Worm (Caenorhabditis elegans) whole organism, L2 larva: ENCODE results near the gene spp-29.

Experiments used
- ama-1 ChIP-seq: fragments of 150-350 bp; optimal IDR thresholded peaks from 2 replicates; lab custom pipeline; 2018; ENCODE audit warnings: inconsistent platforms
- egl-27 ChIP-seq: sonication (generic microtip); optimal IDR thresholded peaks from 3 replicates; lab custom pipeline; 2017; ENCODE audit warnings: missing biosample characterization, missing genetic modification reagents, missing genetic modification characterization
- elt-1 ChIP-seq: fragments of 150-350 bp; optimal IDR thresholded peaks from 2 replicates; lab custom pipeline; 2014; ENCODE audit warnings: missing biosample characterization, missing genetic modification characterization
- fos-1 ChIP-seq: fragments of 150-350 bp; optimal IDR thresholded peaks from 2 replicates; lab custom pipeline; 2014; ENCODE audit warnings: missing biosample characterization, missing genetic modification characterization
- lin-13 ChIP-seq: fragments of 150-350 bp; optimal IDR thresholded peaks from 2 replicates; lab custom pipeline; 2014; ENCODE audit warnings: missing biosample characterization, missing genetic modification reagents, missing genetic modification characterization
- lin-39 ChIP-seq: fragments of 150-350 bp; optimal IDR thresholded peaks from 2 replicates; lab custom pipeline; 2014; ENCODE audit warnings: missing biosample characterization, missing genetic modification reagents, missing genetic modification characterization
- mdl-1 ChIP-seq, 2 experiments: fragments of 150-350 bp in 1 of 2; sonication (generic microtip) in 1 of 2; optimal IDR thresholded peaks; 2 replicates each; lab custom pipeline; 2017; ENCODE audit warnings: missing biosample characterization in 2 of 2, missing genetic modification characterization in 2 of 2
- nhr-11 ChIP-seq: fragments of 150-350 bp; optimal IDR thresholded peaks from 2 replicates; lab custom pipeline; 2014; ENCODE audit warnings: missing biosample characterization, missing genetic modification characterization
- nhr-237 ChIP-seq: fragments of 150-350 bp; optimal IDR thresholded peaks from 2 replicates; lab custom pipeline; 2014; ENCODE audit warnings: missing biosample characterization, missing genetic modification characterization
- nhr-25 ChIP-seq: fragments of 150-350 bp; sonication (generic microtip); optimal IDR thresholded peaks from 3 replicates; lab custom pipeline; 2014; ENCODE audit warnings: missing biosample characterization, missing genetic modification characterization
- nhr-77 ChIP-seq: fragments of 150-350 bp; optimal IDR thresholded peaks from 2 replicates; lab custom pipeline; 2014; ENCODE audit warnings: missing biosample characterization, missing genetic modification characterization
- snpc-4 ChIP-seq: fragments of 150-350 bp; optimal IDR thresholded peaks from 2 replicates; lab custom pipeline; 2014; ENCODE audit warnings: missing biosample characterization, missing genetic modification characterization
- ztf-1 ChIP-seq: fragments of 200-800 bp; sonication (Bioruptor generic); conservative IDR thresholded peaks from 2 replicates; pipeline ENCODE4 v1.3.6; 2022; ENCODE audit warnings: missing genetic modification characterization, missing compliant biosample characterization

DNA sequence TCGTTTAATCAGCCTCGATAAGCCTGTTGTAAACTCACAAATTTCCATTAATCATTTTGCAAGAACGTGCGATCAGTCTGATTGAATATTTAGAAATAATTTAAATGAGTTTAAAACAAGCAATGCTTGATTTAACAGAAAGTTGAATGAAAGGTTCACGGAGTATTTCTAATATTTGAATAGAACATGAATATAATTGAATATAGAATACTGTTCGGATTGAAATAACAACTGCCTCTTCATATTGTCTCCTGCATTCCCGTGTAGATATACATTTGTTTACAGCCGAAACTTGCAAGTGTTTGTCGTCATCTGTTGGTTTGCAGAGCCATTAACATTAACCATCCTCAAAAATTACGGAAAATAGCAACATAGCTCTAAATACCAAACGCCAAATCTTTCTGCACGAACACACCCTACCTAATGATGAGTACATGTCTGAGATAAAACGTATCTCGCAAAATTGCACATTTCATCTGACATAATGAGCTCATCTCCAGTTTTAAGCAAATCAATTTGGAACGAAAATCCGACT, 4.1 kb upstream of the spp-29 start, which contains the start of the genes Y26G10.5 and srh-32:
- TF ChIP-seq nhr-11 (no peak), egl-27 (tag; lab: Kevin White, UChicago) (no peak), lin-39 (tag; lab: Kevin White, UChicago) (no peak), mdl-1 (tag; optimal IDR thresholded peaks at IDR 0.05; lab: Kevin White, UChicago) (no peak), ama-1 (no peak), elt-1 (tag; lab: Kevin White, UChicago) (no peak), fos-1 (tag; lab: Kevin White, UChicago) (no peak), snpc-4 (tag; lab: Kevin White, UChicago) (no peak), ztf-1 (GFP tag; lab: Robert Waterston, UW) (no peak), nhr-237 (tag; lab: Kevin White, UChicago) (no peak), nhr-25 (no peak), nhr-77 (no peak), lin-13 (GFP tag; lab: Kevin White, UChicago) (no peak)
